Worm (Caenorhabditis elegans) whole organism, L4 larva: Measurements from ENCODE around the gene grl-18.
A peak's percentile ranks its signal among the peaks of the same experiment; 100 is the strongest.

Source experiments
- D1046.2 ChIP-seq: fragments of 200-800 bp; sonication (Bioruptor generic); IDR thresholded peaks from 2 replicates; pipeline ENCODE4 v1.3.6; 2022; ENCODE audit warnings: missing genetic modification characterization, missing compliant biosample characterization
- F10B5.3 ChIP-seq: sonication (generic microtip); optimal IDR thresholded peaks from 2 replicates; lab custom pipeline; 2016; ENCODE audit warnings: mild to moderate bottlenecking, missing genetic modification characterization, missing compliant biosample characterization
- F37D6.2 ChIP-seq: sonication (generic microtip); optimal IDR thresholded peaks from 2 replicates; lab custom pipeline; 2016; ENCODE audit warnings: mild to moderate bottlenecking, missing genetic modification characterization, missing compliant biosample characterization
- F44E2.7 ChIP-seq: fragments of 200-800 bp; sonication (Bioruptor generic); IDR thresholded peaks from 2 replicates; pipeline ENCODE4 v2.1.2; 2022; ENCODE audit warnings: missing genetic modification characterization, missing compliant biosample characterization
- F49E8.2 ChIP-seq: sonication (generic microtip); optimal IDR thresholded peaks from 2 replicates; lab custom pipeline; 2016; ENCODE audit warnings: missing compliant biosample characterization, mild to moderate bottlenecking, missing genetic modification characterization, borderline replicate concordance
- T26A8.4 ChIP-seq: fragments of 200-800 bp; sonication (Bioruptor generic); IDR thresholded peaks from 2 replicates; pipeline ENCODE4 v1.3.6; 2022; ENCODE audit warnings: missing genetic modification characterization, missing compliant biosample characterization
- Y105C5A.15 ChIP-seq: fragments of 200-800 bp; sonication (Bioruptor generic); IDR thresholded peaks from 2 replicates; pipeline ENCODE4 v1.3.6; 2022; ENCODE audit warnings: missing genetic modification characterization, missing compliant biosample characterization
- Y48G9A.11 ChIP-seq: fragments of 200-800 bp; sonication (Bioruptor generic); IDR thresholded peaks from 2 replicates; pipeline ENCODE4 v1.3.6; 2022; ENCODE audit warnings: missing genetic modification reagents, missing genetic modification characterization, missing compliant biosample characterization
- Y5F2A.4 ChIP-seq: fragments of 200-800 bp; sonication (Bioruptor generic); optimal IDR thresholded peaks from 2 replicates; lab custom pipeline; 2018; ENCODE audit warnings: mild to moderate bottlenecking, missing genetic modification characterization, missing compliant biosample characterization
- aha-1 ChIP-seq: fragments of 150-350 bp; peaks from one replicate; lab custom pipeline; 2014; ENCODE audit warnings: missing biosample characterization, missing genetic modification characterization
- ama-1 ChIP-seq: fragments of 150-350 bp; optimal IDR thresholded peaks from 2 replicates; lab custom pipeline; 2014; ENCODE audit warnings: inconsistent platforms, mixed read lengths
- attf-4 ChIP-seq: sonication (generic microtip); optimal IDR thresholded peaks from 3 replicates; lab custom pipeline; 2017; ENCODE audit warnings: missing biosample characterization, missing genetic modification characterization
- ceh-20 ChIP-seq: fragments of 200-800 bp; sonication (Bioruptor generic); IDR thresholded peaks from 2 replicates; pipeline ENCODE4 v1.3.6; 2022; ENCODE audit warnings: missing genetic modification reagents, missing genetic modification characterization, missing compliant biosample characterization
- ceh-28 ChIP-seq: fragments of 150-350 bp; optimal IDR thresholded peaks from 2 replicates; lab custom pipeline; 2014; ENCODE audit warnings: missing biosample characterization, missing genetic modification reagents, missing genetic modification characterization
- ceh-32 ChIP-seq: sonication (generic microtip); optimal IDR thresholded peaks from 2 replicates; lab custom pipeline; 2016; ENCODE audit warnings: mild to moderate bottlenecking, missing genetic modification characterization, missing compliant biosample characterization; ENCODE audit not compliant: poor library complexity
- dpl-1 ChIP-seq: fragments of 150-350 bp; optimal IDR thresholded peaks from 2 replicates; lab custom pipeline; 2014; ENCODE audit warnings: missing biosample characterization, missing genetic modification reagents, missing genetic modification characterization
- duxl-1 ChIP-seq: sonication (generic microtip); optimal IDR thresholded peaks from 2 replicates; lab custom pipeline; 2016; ENCODE audit warnings: mild to moderate bottlenecking, missing genetic modification characterization, moderate library complexity, missing compliant biosample characterization; ENCODE audit not compliant: poor library complexity
- dve-1 ChIP-seq: sonication (generic microtip); optimal IDR thresholded peaks from 2 replicates; lab custom pipeline; 2017; ENCODE audit warnings: antibody characterized with exemption, mild to moderate bottlenecking, missing genetic modification characterization, missing compliant biosample characterization; ENCODE audit not compliant: insufficient read depth
- fkh-10 ChIP-seq: fragments of 150-350 bp; optimal IDR thresholded peaks from 2 replicates; lab custom pipeline; 2014; ENCODE audit warnings: missing biosample characterization, missing genetic modification reagents, missing genetic modification characterization
- gei-8 ChIP-seq: fragments of 200-800 bp; sonication (Bioruptor generic); optimal IDR thresholded peaks from 2 replicates; lab custom pipeline; 2018; ENCODE audit warnings: mild to moderate bottlenecking, missing genetic modification characterization, missing compliant biosample characterization
- hif-1 ChIP-seq, 2 experiments: sonication (generic microtip); optimal IDR thresholded peaks; 2 replicates each; lab custom pipeline; 2016 to 2017; ENCODE audit warnings: missing compliant biosample characterization in 2 of 2, missing genetic modification characterization in 2 of 2, missing genetic modification reagents in 2 of 2, missing genotype in 2 of 2, mild to moderate bottlenecking in 1 of 2
- hlh-11 ChIP-seq: fragments of 200-800 bp; sonication (Bioruptor generic); optimal IDR thresholded peaks from 2 replicates; lab custom pipeline; 2018; ENCODE audit warnings: mild to moderate bottlenecking, missing genetic modification characterization, missing compliant biosample characterization
- jun-1 ChIP-seq: fragments of 150-350 bp; optimal IDR thresholded peaks from 2 replicates; lab custom pipeline; 2014; ENCODE audit warnings: missing biosample characterization, missing genetic modification reagents, missing genetic modification characterization
- lim-7 ChIP-seq: fragments of 200-800 bp; sonication (Bioruptor generic); IDR thresholded peaks from 2 replicates; pipeline ENCODE4 v1.3.6; 2022; ENCODE audit warnings: missing genetic modification characterization, missing compliant biosample characterization
- lin-1 ChIP-seq: fragments of 200-800 bp; sonication (Bioruptor generic); IDR thresholded peaks from 2 replicates; pipeline ENCODE4 v1.3.6; 2022; ENCODE audit warnings: missing genetic modification reagents, missing genetic modification characterization, missing compliant biosample characterization
- lin-13 ChIP-seq: fragments of 150-350 bp; optimal IDR thresholded peaks from 2 replicates; lab custom pipeline; 2014; ENCODE audit warnings: missing biosample characterization, missing genetic modification reagents, missing genetic modification characterization
- lin-38 ChIP-seq: fragments of 200-800 bp; sonication (Bioruptor generic); IDR thresholded peaks from 2 replicates; pipeline ENCODE4 v1.3.6; 2022; ENCODE audit warnings: missing genetic modification reagents, missing genetic modification characterization, missing compliant biosample characterization
- lir-3 ChIP-seq: sonication (generic microtip); optimal IDR thresholded peaks from 2 replicates; lab custom pipeline; 2016; ENCODE audit warnings: mild to moderate bottlenecking, missing genetic modification characterization, missing compliant biosample characterization
- madf-9 ChIP-seq: fragments of 200-800 bp; sonication (Bioruptor generic); conservative IDR thresholded peaks from 2 replicates; pipeline ENCODE4 v1.3.6; 2022; ENCODE audit warnings: missing genetic modification reagents, missing genetic modification characterization, missing compliant biosample characterization
- mdl-1 ChIP-seq, 2 experiments: fragments of 150-350 bp in 1 of 2; sonication (generic microtip) in 1 of 2; optimal IDR thresholded peaks; 2 replicates each; lab custom pipeline; 2014 to 2017; ENCODE audit warnings: missing biosample characterization in 2 of 2, missing genetic modification characterization in 2 of 2
- mep-1 ChIP-seq: fragments of 150-350 bp; sonication (generic microtip); optimal IDR thresholded peaks from 3 replicates; lab custom pipeline; 2014; ENCODE audit warnings: missing biosample characterization, missing genetic modification characterization
- mes-2 ChIP-seq: sonication (generic microtip); optimal IDR thresholded peaks from 2 replicates; lab custom pipeline; 2016; ENCODE audit warnings: missing genotype, mild to moderate bottlenecking, missing genetic modification characterization, missing compliant biosample characterization; ENCODE audit not compliant: poor library complexity, severe bottlenecking
- mxl-3 ChIP-seq: fragments of 200-800 bp; sonication (Bioruptor generic); optimal IDR thresholded peaks from 2 replicates; lab custom pipeline; 2018; ENCODE audit warnings: mild to moderate bottlenecking, missing genetic modification characterization, missing compliant biosample characterization
- nhr-102 ChIP-seq: sonication (generic microtip); optimal IDR thresholded peaks from 2 replicates; lab custom pipeline; 2016; ENCODE audit warnings: mild to moderate bottlenecking, missing genetic modification characterization, moderate library complexity, missing compliant biosample characterization
- nhr-11 ChIP-seq: fragments of 150-350 bp; optimal IDR thresholded peaks from 2 replicates; lab custom pipeline; 2014; ENCODE audit warnings: missing biosample characterization, missing genetic modification characterization
- nhr-111 ChIP-seq: fragments of 200-800 bp; sonication (Bioruptor generic); optimal IDR thresholded peaks from 2 replicates; lab custom pipeline; 2018; ENCODE audit warnings: mild to moderate bottlenecking, missing genetic modification characterization, missing compliant biosample characterization
- nhr-25 ChIP-seq: sonication (generic microtip); optimal IDR thresholded peaks from 2 replicates; lab custom pipeline; 2017; ENCODE audit warnings: missing genetic modification characterization, mild to moderate bottlenecking, missing compliant biosample characterization, antibody characterized with exemption, moderate library complexity, borderline replicate concordance; ENCODE audit not compliant: insufficient read depth
- nhr-41 ChIP-seq: fragments of 200-800 bp; sonication (Bioruptor generic); IDR thresholded peaks from 2 replicates; pipeline ENCODE4 v1.3.6; 2022; ENCODE audit warnings: missing genetic modification reagents, missing genetic modification characterization, missing compliant biosample characterization
- php-3 ChIP-seq: fragments of 200-800 bp; sonication (Bioruptor generic); IDR thresholded peaks from 2 replicates; pipeline ENCODE4 v1.3.6; 2022; ENCODE audit warnings: missing genetic modification reagents, missing genetic modification characterization, missing compliant biosample characterization
- saeg-2 ChIP-seq: fragments of 200-800 bp; sonication (Bioruptor generic); IDR thresholded peaks from 2 replicates; pipeline ENCODE4 v1.3.6; 2022; ENCODE audit warnings: missing genetic modification reagents, missing genetic modification characterization, missing compliant biosample characterization
- snpc-4 ChIP-seq: fragments of 150-350 bp; optimal IDR thresholded peaks from 2 replicates; lab custom pipeline; 2014; ENCODE audit warnings: missing biosample characterization, missing genetic modification characterization
- spr-1 ChIP-seq: sonication (generic microtip); optimal IDR thresholded peaks from 2 replicates; lab custom pipeline; 2016; ENCODE audit warnings: mild to moderate bottlenecking, missing genetic modification characterization, missing compliant biosample characterization
- spr-3 ChIP-seq: fragments of 200-800 bp; sonication (Bioruptor generic); optimal IDR thresholded peaks from 2 replicates; lab custom pipeline; 2018; ENCODE audit warnings: mild to moderate bottlenecking, missing genetic modification characterization, missing compliant biosample characterization
- tra-1 ChIP-seq: fragments of 200-800 bp; sonication (Bioruptor generic); IDR thresholded peaks from 2 replicates; pipeline ENCODE4 v1.3.6; 2022; ENCODE audit warnings: missing genetic modification reagents, missing genetic modification characterization, missing compliant biosample characterization
- unc-130 ChIP-seq: sonication (generic microtip); optimal IDR thresholded peaks from 2 replicates; lab custom pipeline; 2016; ENCODE audit warnings: missing genetic modification reagents, missing genetic modification characterization, missing compliant biosample characterization
- unc-39 ChIP-seq: sonication (generic microtip); optimal IDR thresholded peaks from 2 replicates; lab custom pipeline; 2017; ENCODE audit warnings: missing biosample characterization, missing genetic modification characterization
- zag-1 ChIP-seq: fragments of 150-350 bp; optimal IDR thresholded peaks from 2 replicates; lab custom pipeline; 2014; ENCODE audit warnings: missing biosample characterization, missing genetic modification characterization
- zfp-2 ChIP-seq: sonication (generic microtip); optimal IDR thresholded peaks from 2 replicates; lab custom pipeline; 2016; ENCODE audit warnings: mild to moderate bottlenecking, missing genetic modification characterization, missing compliant biosample characterization
- zip-2 ChIP-seq: fragments of 150-350 bp; optimal IDR thresholded peaks from 2 replicates; lab custom pipeline; 2014; ENCODE audit warnings: missing biosample characterization, missing genetic modification characterization
- ztf-7 ChIP-seq: fragments of 150-350 bp; optimal IDR thresholded peaks from 2 replicates; lab custom pipeline; 2014; ENCODE audit warnings: missing biosample characterization, missing genetic modification characterization

The grl-18 gene

DNA sequence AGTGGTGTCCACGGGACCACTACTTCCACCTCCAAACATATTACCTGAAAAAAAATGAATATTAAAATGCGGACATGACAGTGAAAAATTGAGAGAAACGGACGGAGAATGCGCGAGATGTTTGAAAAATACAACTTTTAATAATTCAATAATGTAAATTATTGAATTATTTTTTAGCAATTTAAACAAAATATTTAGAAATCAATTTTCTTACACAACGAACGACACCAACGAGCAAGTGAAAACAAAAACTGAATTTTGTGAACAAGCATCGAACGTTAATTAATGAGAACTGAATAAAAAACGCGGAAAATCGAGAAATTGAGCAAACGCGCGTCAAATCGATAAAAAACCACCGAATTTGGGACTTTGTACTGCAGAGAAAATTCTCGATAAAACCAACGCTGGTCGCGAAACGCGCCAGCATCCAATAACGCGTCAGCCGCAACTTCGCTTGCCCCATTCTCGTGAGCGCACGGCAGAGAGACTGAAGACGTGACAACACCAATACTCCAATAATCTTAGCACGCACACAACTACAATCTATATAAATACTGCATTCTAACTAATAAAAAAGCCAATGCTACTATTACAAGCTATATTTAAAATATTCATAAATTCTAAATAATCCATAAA is 16.3 kb upstream of the grl-18 start, which contains the start of the genes dnj-19 and nhr-47 (continued):
- TF ChIP-seq Y5F2A.4 (peak; percentile 58), F44E2.7 (GFP tag; lab: Robert Waterston, UW) (no peak), mxl-3 (GFP tag; lab: Kevin White, UChicago) (peak; percentile 79), T26A8.4 (GFP tag; lab: Robert Waterston, UW) (peak; percentile 96), ceh-28 (tag; lab: Kevin White, UChicago) (no peak), duxl-1 (tag; lab: Kevin White, UChicago) (peak; percentile 82), ama-1 (lab: Kevin White, UChicago) (peak; percentile 49), lir-3 (peak; percentile 3), F49E8.2 (tag; lab: Kevin White, UChicago) (peak; percentile 48), Y48G9A.11 (GFP tag; lab: Robert Waterston, UW) (peak; percentile 45; the same call in 1 of the 2 replicates), F10B5.3 (tag; lab: Kevin White, UChicago) (peak; percentile 75), lim-7 (GFP tag; lab: Robert Waterston, UW) (no peak), madf-9 (peak; percentile 65), dpl-1 (peak; percentile 87), nhr-11 (tag; lab: Kevin White, UChicago) (peak; percentile 83), aha-1 (peak; percentile 99), ztf-7 (peak; percentile 81), zip-2 (tag; lab: Kevin White, UChicago) (peak; percentile 56), lin-1 (no peak), hif-1 (tag; optimal IDR thresholded peaks at IDR 0.05; lab: Kevin White, UChicago) (peak; percentile 71 to 91), fkh-10 (peak; percentile 59), mep-1 (peak; percentile 92), lin-38 (GFP tag; lab: Robert Waterston, UW) (peak; percentile 91), jun-1 (peak; percentile 67), ceh-20 (peak; percentile 94), unc-130 (GFP tag; lab: Kevin White, UChicago) (peak; percentile 66), unc-39 (no peak), D1046.2 (no peak), hlh-11 (tag; lab: Kevin White, UChicago) (peak; percentile 93), mdl-1 (tag; optimal IDR thresholded peaks at IDR 0.05; lab: Kevin White, UChicago) (peak in 1 of 2 experiments; percentile 52), F37D6.2 (tag; lab: Kevin White, UChicago) (peak; percentile 91), ceh-32 (tag; lab: Kevin White, UChicago) (no peak), spr-3 (GFP tag; lab: Kevin White, UChicago) (peak; percentile 90), dve-1 (peak; percentile 96), nhr-41 (GFP tag; lab: Robert Waterston, UW) (no peak), snpc-4 (tag; lab: Kevin White, UChicago) (no peak), mes-2 (tag; lab: Kevin White, UChicago) (peak; percentile 90), nhr-111 (GFP tag; lab: Kevin White, UChicago) (no peak), zag-1 (no peak), saeg-2 (peak; percentile 83), Y105C5A.15 (no peak), lin-13 (GFP tag; lab: Kevin White, UChicago) (peak; percentile 89), zfp-2 (peak; percentile 18), attf-4 (no peak), php-3 (GFP tag; lab: Robert Waterston, UW) (peak; percentile 71; the same call in 1 of the 2 replicates), nhr-25 (tag; lab: Kevin White, UChicago) (peak; percentile 76), gei-8 (GFP tag; lab: Kevin White, UChicago) (peak; percentile 40), spr-1 (tag; lab: Kevin White, UChicago) (peak; percentile 84), tra-1 (peak; percentile 69; the same call in 1 of the 2 replicates), nhr-102 (peak; percentile 95)
